Worm (Caenorhabditis elegans) whole organism, late embryonic: ENCODE measurements around the gene F09G2.2.

ENCODE experiments used
- C38D4.7 ChIP-seq: fragments of 200-800 bp; sonication (Bioruptor generic); optimal IDR thresholded peaks from 2 replicates; lab custom pipeline; 2018; ENCODE audit warnings: mild to moderate bottlenecking, missing genetic modification characterization, moderate library complexity, missing compliant biosample characterization
- F13H6.1 ChIP-seq: sonication (generic microtip); optimal IDR thresholded peaks from 2 replicates; lab custom pipeline; 2016; ENCODE audit warnings: missing genetic modification characterization, missing compliant biosample characterization
- K09A11.1 ChIP-seq: sonication (generic microtip); optimal IDR thresholded peaks from 2 replicates; lab custom pipeline; 2017; ENCODE audit warnings: antibody characterized with exemption, mild to moderate bottlenecking, missing genetic modification characterization, missing compliant biosample characterization; ENCODE audit not compliant: insufficient read depth
- T23F11.4 ChIP-seq: fragments of 200-800 bp; sonication (Bioruptor generic); optimal IDR thresholded peaks from 2 replicates; lab custom pipeline; 2018; ENCODE audit warnings: mild to moderate bottlenecking, missing genetic modification characterization, missing compliant biosample characterization
- Y22D7AL.16 ChIP-seq: sonication (generic microtip); optimal IDR thresholded peaks from 2 replicates; lab custom pipeline; 2016; ENCODE audit warnings: missing genetic modification characterization, missing compliant biosample characterization
- ahr-1 ChIP-seq: sonication (generic microtip); optimal IDR thresholded peaks from 2 replicates; lab custom pipeline; 2016; ENCODE audit warnings: missing genetic modification characterization, missing compliant biosample characterization
- ama-1 ChIP-seq: fragments of 150-350 bp; optimal IDR thresholded peaks from 2 replicates; lab custom pipeline; 2014
- ceh-14 ChIP-seq: sonication (generic microtip); optimal IDR thresholded peaks from 2 replicates; lab custom pipeline; 2016; ENCODE audit warnings: missing genotype, missing genetic modification characterization, missing compliant biosample characterization
- ceh-18 ChIP-seq: sonication (generic microtip); optimal IDR thresholded peaks from 2 replicates; lab custom pipeline; 2016; ENCODE audit warnings: missing genetic modification characterization, missing compliant biosample characterization
- ceh-19 ChIP-seq: fragments of 200-800 bp; sonication (Bioruptor generic); optimal IDR thresholded peaks from 2 replicates; lab custom pipeline; 2018; ENCODE audit warnings: mild to moderate bottlenecking, missing genetic modification characterization, missing compliant biosample characterization
- ceh-2 ChIP-seq: sonication (generic microtip); optimal IDR thresholded peaks from 2 replicates; lab custom pipeline; 2016; ENCODE audit warnings: missing genotype, missing genetic modification characterization, missing compliant biosample characterization
- ceh-22 ChIP-seq: sonication (generic microtip); optimal IDR thresholded peaks from 2 replicates; lab custom pipeline; 2017; ENCODE audit warnings: missing biosample characterization, missing genetic modification characterization
- ceh-24 ChIP-seq: sonication (generic microtip); optimal IDR thresholded peaks from 2 replicates; lab custom pipeline; 2016; ENCODE audit warnings: mild to moderate bottlenecking, missing genetic modification characterization, missing compliant biosample characterization
- ceh-30 ChIP-seq: fragments of 150-350 bp; optimal IDR thresholded peaks from 2 replicates; lab custom pipeline; 2014; ENCODE audit warnings: missing biosample characterization, missing genetic modification characterization
- ceh-31 ChIP-seq: sonication (generic microtip); optimal IDR thresholded peaks from 2 replicates; lab custom pipeline; 2016; ENCODE audit warnings: missing genetic modification characterization, missing compliant biosample characterization
- ceh-34 ChIP-seq: sonication (generic microtip); optimal IDR thresholded peaks from 2 replicates; lab custom pipeline; 2016; ENCODE audit warnings: mild to moderate bottlenecking, missing genetic modification characterization, missing compliant biosample characterization
- ceh-45 ChIP-seq: fragments of 200-800 bp; sonication (Bioruptor generic); IDR thresholded peaks from 2 replicates; pipeline ENCODE4 v1.3.6; 2022; ENCODE audit warnings: missing genetic modification reagents, missing genetic modification characterization, missing compliant biosample characterization
- ceh-48 ChIP-seq: sonication (generic microtip); optimal IDR thresholded peaks from 2 replicates; lab custom pipeline; 2016; ENCODE audit warnings: missing genetic modification characterization, inconsistent platforms, missing compliant biosample characterization
- ceh-9 ChIP-seq: sonication (generic microtip); optimal IDR thresholded peaks from 2 replicates; lab custom pipeline; 2016; ENCODE audit warnings: mild to moderate bottlenecking, missing genetic modification characterization, inconsistent platforms, missing compliant biosample characterization
- che-1 ChIP-seq: sonication (generic microtip); optimal IDR thresholded peaks from 2 replicates; lab custom pipeline; 2016; ENCODE audit warnings: mild to moderate bottlenecking, missing genetic modification characterization, missing compliant biosample characterization
- dmd-4 ChIP-seq: sonication (generic microtip); optimal IDR thresholded peaks from 2 replicates; lab custom pipeline; 2016; ENCODE audit warnings: borderline replicate concordance, missing genetic modification characterization, missing compliant biosample characterization
- dve-1 ChIP-seq: sonication (generic microtip); optimal IDR thresholded peaks from 2 replicates; lab custom pipeline; 2017; ENCODE audit warnings: antibody characterized with exemption, mild to moderate bottlenecking, missing genetic modification characterization, missing compliant biosample characterization
- elt-2 ChIP-seq: sonication (generic microtip); optimal IDR thresholded peaks from 2 replicates; lab custom pipeline; 2016; ENCODE audit warnings: missing genetic modification reagents, missing genetic modification characterization, missing compliant biosample characterization
- ets-4 ChIP-seq: sonication (generic microtip); optimal IDR thresholded peaks from 2 replicates; lab custom pipeline; 2016; ENCODE audit warnings: missing genetic modification characterization, missing compliant biosample characterization
- eyg-1 ChIP-seq: sonication (generic microtip); optimal IDR thresholded peaks from 2 replicates; lab custom pipeline; 2016; ENCODE audit warnings: missing genotype, missing genetic modification characterization, missing compliant biosample characterization
- fax-1 ChIP-seq: sonication (generic microtip); optimal IDR thresholded peaks from 2 replicates; lab custom pipeline; 2016; ENCODE audit warnings: missing genotype, missing genetic modification characterization, missing compliant biosample characterization
- fkh-10 ChIP-seq: fragments of 150-350 bp; optimal IDR thresholded peaks from 2 replicates; lab custom pipeline; 2014; ENCODE audit warnings: missing biosample characterization, missing genetic modification reagents, missing genetic modification characterization
- fkh-6 ChIP-seq: sonication (generic microtip); optimal IDR thresholded peaks from 2 replicates; lab custom pipeline; 2016; ENCODE audit warnings: missing genetic modification characterization, missing compliant biosample characterization
- gmeb-2 ChIP-seq: sonication (generic microtip); optimal IDR thresholded peaks from 2 replicates; lab custom pipeline; 2016; ENCODE audit warnings: missing genetic modification characterization, inconsistent platforms, missing compliant biosample characterization
- hlh-13 ChIP-seq: fragments of 200-800 bp; sonication (Bioruptor generic); optimal IDR thresholded peaks from 2 replicates; lab custom pipeline; 2018; ENCODE audit warnings: mild to moderate bottlenecking, missing genetic modification characterization, missing compliant biosample characterization
- hlh-15 ChIP-seq: sonication (generic microtip); optimal IDR thresholded peaks from 2 replicates; lab custom pipeline; 2016; ENCODE audit warnings: missing genetic modification characterization, missing compliant biosample characterization
- hlh-30 ChIP-seq: sonication (generic microtip); optimal IDR thresholded peaks from 2 replicates; lab custom pipeline; 2017; ENCODE audit warnings: antibody characterized with exemption, missing genetic modification characterization, missing compliant biosample characterization; ENCODE audit not compliant: insufficient read depth
- hlh-8 ChIP-seq: sonication (generic microtip); optimal IDR thresholded peaks from 2 replicates; lab custom pipeline; 2016; ENCODE audit warnings: missing genotype, missing genetic modification characterization, missing compliant biosample characterization
- lim-6 ChIP-seq: sonication (generic microtip); optimal IDR thresholded peaks from 2 replicates; lab custom pipeline; 2016; ENCODE audit warnings: missing genetic modification characterization, missing compliant biosample characterization
- madf-2 ChIP-seq: sonication (generic microtip); optimal IDR thresholded peaks from 2 replicates; lab custom pipeline; 2017; ENCODE audit warnings: missing genetic modification characterization, missing compliant biosample characterization
- nfya-1 ChIP-seq: sonication (generic microtip); optimal IDR thresholded peaks from 2 replicates; lab custom pipeline; 2017; ENCODE audit warnings: missing genetic modification characterization, mild to moderate bottlenecking, missing compliant biosample characterization, antibody characterized with exemption, moderate library complexity
- nhr-11 ChIP-seq: fragments of 150-350 bp; optimal IDR thresholded peaks from 2 replicates; lab custom pipeline; 2014; ENCODE audit warnings: missing biosample characterization, missing genetic modification characterization
- odd-2 ChIP-seq: sonication (generic microtip); optimal IDR thresholded peaks from 2 replicates; lab custom pipeline; 2017; ENCODE audit warnings: antibody characterized with exemption, mild to moderate bottlenecking, missing genetic modification characterization, missing compliant biosample characterization
- pat-9 ChIP-seq: fragments of 200-800 bp; sonication (Bioruptor generic); optimal IDR thresholded peaks from 2 replicates; lab custom pipeline; 2018; ENCODE audit warnings: mild to moderate bottlenecking, missing genetic modification characterization, moderate library complexity, missing compliant biosample characterization
- pax-1 ChIP-seq: fragments of 150-350 bp; optimal IDR thresholded peaks from 2 replicates; lab custom pipeline; 2014; ENCODE audit warnings: missing biosample characterization, missing genetic modification characterization
- pha-2 ChIP-seq: sonication (generic microtip); optimal IDR thresholded peaks from 2 replicates; lab custom pipeline; 2017; ENCODE audit warnings: mild to moderate bottlenecking, missing genetic modification characterization, missing compliant biosample characterization
- pqm-1 ChIP-seq: sonication (generic microtip); optimal IDR thresholded peaks from 2 replicates; lab custom pipeline; 2016; ENCODE audit warnings: missing genetic modification characterization, missing compliant biosample characterization
- pros-1 ChIP-seq: fragments of 150-350 bp; optimal IDR thresholded peaks from 2 replicates; lab custom pipeline; 2014; ENCODE audit warnings: missing biosample characterization, missing genetic modification reagents, missing genetic modification characterization
- ref-2 ChIP-seq: sonication (generic microtip); optimal IDR thresholded peaks from 2 replicates; lab custom pipeline; 2016; ENCODE audit warnings: missing genetic modification characterization, missing compliant biosample characterization
- sdc-2 ChIP-seq: sonication (generic microtip); optimal IDR thresholded peaks from 2 replicates; lab custom pipeline; 2016; ENCODE audit warnings: missing genotype, missing genetic modification characterization, missing compliant biosample characterization
- sox-2 ChIP-seq: fragments of 200-800 bp; sonication (Bioruptor generic); IDR thresholded peaks from 2 replicates; pipeline ENCODE4 v1.3.6; 2022; ENCODE audit warnings: missing genetic modification reagents, missing genetic modification characterization, missing compliant biosample characterization
- syd-9 ChIP-seq: sonication (generic microtip); optimal IDR thresholded peaks from 2 replicates; lab custom pipeline; 2016; ENCODE audit warnings: mild to moderate bottlenecking, missing genetic modification characterization, moderate library complexity, missing compliant biosample characterization
- tbx-7 ChIP-seq: sonication (generic microtip); optimal IDR thresholded peaks from 2 replicates; lab custom pipeline; 2016; ENCODE audit warnings: missing genotype, missing genetic modification characterization, missing compliant biosample characterization
- ttx-3 ChIP-seq: sonication (generic microtip); optimal IDR thresholded peaks from 2 replicates; lab custom pipeline; 2016; ENCODE audit warnings: missing genetic modification reagents, missing genetic modification characterization, missing compliant biosample characterization
- unc-42 ChIP-seq: sonication (generic microtip); optimal IDR thresholded peaks from 2 replicates; lab custom pipeline; 2016; ENCODE audit warnings: missing genotype, missing genetic modification characterization, missing compliant biosample characterization
- unc-55 ChIP-seq: sonication (generic microtip); optimal IDR thresholded peaks from 2 replicates; lab custom pipeline; 2017; ENCODE audit warnings: missing biosample characterization, missing genetic modification reagents, missing genetic modification characterization
- unc-86 ChIP-seq: sonication (generic microtip); optimal IDR thresholded peaks from 2 replicates; lab custom pipeline; 2016; ENCODE audit warnings: missing genetic modification characterization, missing compliant biosample characterization
- zip-5 ChIP-seq: sonication (generic microtip); optimal IDR thresholded peaks from 2 replicates; lab custom pipeline; 2016; ENCODE audit warnings: missing genetic modification characterization, missing compliant biosample characterization
- ztf-16 ChIP-seq: sonication (generic microtip); optimal IDR thresholded peaks from 2 replicates; lab custom pipeline; 2017; ENCODE audit warnings: missing genetic modification characterization, missing compliant biosample characterization

Gene F09G2.2

ce11 chrV:7196498-7196966 is at the start of gene F09G2.2:
Gene F09G2.2, plus strand, starts transcription at chrV:7196916.
- peak; percentile 58 for TF ChIP-seq unc-42 (tag; lab: Kevin White, UChicago)
- TF ChIP-seq ahr-1 (tag; lab: Kevin White, UChicago): no peak
- no peak for TF ChIP-seq fkh-10 (GFP tag; lab: Kevin White, UChicago)
- TF ChIP-seq syd-9 (tag; lab: Kevin White, UChicago): no peak
- TF ChIP-seq sox-2 (GFP tag; lab: Robert Waterston, UW): no peak
- no peak for TF ChIP-seq lim-6 (tag; lab: Kevin White, UChicago)
- peak; percentile 42 for TF ChIP-seq dve-1 (tag; lab: Kevin White, UChicago)
- TF ChIP-seq ttx-3 (tag; lab: Kevin White, UChicago): no peak
- TF ChIP-seq gmeb-2: no peak
- TF ChIP-seq ceh-9: no peak
- peak; percentile 43 for TF ChIP-seq hlh-30 (tag; lab: Kevin White, UChicago)
- no peak for TF ChIP-seq ets-4 (tag; lab: Kevin White, UChicago)
- TF ChIP-seq pax-1 (tag; lab: Kevin White, UChicago): no peak
- TF ChIP-seq ztf-16 (tag; lab: Kevin White, UChicago): no peak
- no peak for TF ChIP-seq zip-5 (tag; lab: Kevin White, UChicago)
- no peak for TF ChIP-seq tbx-7 (tag; lab: Kevin White, UChicago)
- TF ChIP-seq odd-2 (tag; lab: Kevin White, UChicago): no peak
- no peak for TF ChIP-seq hlh-15
- peak; percentile 48 for TF ChIP-seq ceh-18
- no peak for TF ChIP-seq dmd-4 (tag; lab: Kevin White, UChicago)
- TF ChIP-seq nhr-11: no peak
- no peak for TF ChIP-seq fkh-6 (tag; lab: Kevin White, UChicago)
- no peak for TF ChIP-seq C38D4.7 (GFP tag; lab: Kevin White, UChicago)
- TF ChIP-seq ceh-19 (GFP tag; lab: Kevin White, UChicago): no peak
- peak; percentile 39 for TF ChIP-seq ceh-34 (tag; lab: Kevin White, UChicago)
- no peak for TF ChIP-seq pat-9
- peak; percentile 1 for TF ChIP-seq ceh-14 (tag; lab: Kevin White, UChicago)
- TF ChIP-seq fax-1 (tag; lab: Kevin White, UChicago): no peak
- no peak for TF ChIP-seq F13H6.1
- TF ChIP-seq ceh-24 (tag; lab: Kevin White, UChicago): no peak
- no peak for TF ChIP-seq ceh-48 (tag; lab: Kevin White, UChicago)
- TF ChIP-seq elt-2 (tag; lab: Kevin White, UChicago): peak; percentile 31
- peak; percentile 25 for TF ChIP-seq ref-2 (tag; lab: Kevin White, UChicago)
- no peak for TF ChIP-seq Y22D7AL.16 (tag; lab: Kevin White, UChicago)
- TF ChIP-seq unc-55 (GFP tag; lab: Kevin White, UChicago): peak; percentile 73
- TF ChIP-seq ceh-2 (tag; lab: Kevin White, UChicago): no peak
- no peak for TF ChIP-seq che-1 (tag; lab: Kevin White, UChicago)
- TF ChIP-seq eyg-1 (tag; lab: Kevin White, UChicago): no peak
- TF ChIP-seq hlh-13: no peak
- no peak for TF ChIP-seq unc-86 (tag; lab: Kevin White, UChicago)
- TF ChIP-seq pha-2 (tag; lab: Kevin White, UChicago): no peak
- TF ChIP-seq nfya-1 (tag; lab: Kevin White, UChicago): peak; percentile 88
- TF ChIP-seq ceh-30 (tag; lab: Kevin White, UChicago): peak; percentile 17
- TF ChIP-seq pqm-1 (tag; lab: Kevin White, UChicago): no peak
- peak; percentile 72 for TF ChIP-seq ceh-31 (tag; lab: Kevin White, UChicago)
- peak; percentile 20 for TF ChIP-seq pros-1 (tag; lab: Kevin White, UChicago)
- TF ChIP-seq madf-2 (tag; lab: Kevin White, UChicago): peak; percentile 23
- no peak for TF ChIP-seq sdc-2 (tag; lab: Kevin White, UChicago)
- TF ChIP-seq ceh-22: no peak
- TF ChIP-seq T23F11.4: no peak
- TF ChIP-seq K09A11.1 (tag; lab: Kevin White, UChicago): no peak
- TF ChIP-seq ama-1: no peak
- TF ChIP-seq ceh-45 (GFP tag; lab: Robert Waterston, UW): no peak
- TF ChIP-seq hlh-8 (tag; lab: Kevin White, UChicago): no peak
